Worm (Caenorhabditis elegans) whole organism, late embryonic: ENCODE results near the gene F17C8.3.

Source experiments
- ama-1 ChIP-seq: fragments of 150-350 bp; optimal IDR thresholded peaks from 2 replicates; lab custom pipeline; 2014
- eyg-1 ChIP-seq: sonication (generic microtip); optimal IDR thresholded peaks from 2 replicates; lab custom pipeline; 2016; ENCODE audit warnings: missing genotype, missing genetic modification characterization, missing compliant biosample characterization
- lin-11 ChIP-seq: fragments of 200-800 bp; sonication (Bioruptor generic); optimal IDR thresholded peaks from 2 replicates; lab custom pipeline; 2018; ENCODE audit warnings: mild to moderate bottlenecking, missing genetic modification characterization, missing compliant biosample characterization
- nhr-11 ChIP-seq: fragments of 150-350 bp; optimal IDR thresholded peaks from 2 replicates; lab custom pipeline; 2014; ENCODE audit warnings: missing biosample characterization, missing genetic modification characterization
- sox-2 ChIP-seq: fragments of 200-800 bp; sonication (Bioruptor generic); IDR thresholded peaks from 2 replicates; pipeline ENCODE4 v1.3.6; 2022; ENCODE audit warnings: missing genetic modification reagents, missing genetic modification characterization, missing compliant biosample characterization
- tbx-2 ChIP-seq: sonication (generic microtip); optimal IDR thresholded peaks from 2 replicates; lab custom pipeline; 2016; ENCODE audit warnings: missing genetic modification characterization, missing compliant biosample characterization
- tbx-7 ChIP-seq: sonication (generic microtip); optimal IDR thresholded peaks from 2 replicates; lab custom pipeline; 2016; ENCODE audit warnings: missing genotype, missing genetic modification characterization, missing compliant biosample characterization
- ttx-3 ChIP-seq: sonication (generic microtip); optimal IDR thresholded peaks from 2 replicates; lab custom pipeline; 2016; ENCODE audit warnings: missing genetic modification reagents, missing genetic modification characterization, missing compliant biosample characterization

ce11 chrIII:4739975-4740374, 8.2 kb downstream of the F17C8.3 start, which contains the start of gene ras-2:
- TF ChIP-seq ttx-3 (no peak), nhr-11 (no peak), eyg-1 (tag; lab: Kevin White, UChicago) (no peak), ama-1 (lab: Kevin White, UChicago) (no peak), sox-2 (GFP tag; lab: Robert Waterston, UW) (no peak), lin-11 (no peak), tbx-2 (tag; lab: Kevin White, UChicago) (no peak), tbx-7 (no peak)
